Worm (Caenorhabditis elegans): ENCODE results near the gene F35F10.13.

The F35F10.13 gene

ce11 chrV:3355544-3355943 lies 36.7 kb upstream of the F35F10.13 start:
- TF ChIP-seq unc-62 (GFP tag; optimal IDR thresholded peaks at IDR 0.05 in 1 of 2) = peak in 1 of 2 experiments; percentile 28
- no peak for TF ChIP-seq unc-62 (tag; optimal IDR thresholded peaks at IDR 0.05)
- no peak for TF ChIP-seq R02D3.7 (tag; optimal IDR thresholded peaks at IDR 0.05)
- no peak for TF ChIP-seq snpc-4 (tag; optimal IDR thresholded peaks at IDR 0.05)

- no peak for TF ChIP-seq nhr-41 (GFP tag; IDR thresholded peaks at IDR 0.05)
- TF ChIP-seq arid-1 (GFP tag; conservative IDR thresholded peaks at IDR 0.05) = no peak
- TF ChIP-seq lsy-2 (tag; optimal IDR thresholded peaks at IDR 0.05) = no peak
- no peak for TF ChIP-seq vab-7 (GFP tag; IDR thresholded peaks at IDR 0.05)
- no peak for TF ChIP-seq mes-2 (tag; optimal IDR thresholded peaks at IDR 0.05; ENCODE audit: poor library complexity, severe bottlenecking)
- no peak for TF ChIP-seq hif-1 (tag; optimal IDR thresholded peaks at IDR 0.05)
- TF ChIP-seq lin-15B (tag; optimal IDR thresholded peaks at IDR 0.05) = no peak
- TF ChIP-seq zip-2 (tag; optimal IDR thresholded peaks at IDR 0.05) = no peak
- TF ChIP-seq nhr-28 (tag; optimal IDR thresholded peaks at IDR 0.05) = no peak
Observed at ce11 chrV:3352925-3353324, 34.0 kb upstream of the F35F10.13 start, which contains the start of gene C17B7.12. C17B7.12 (plus strand) TSS chrV:3353225.

ce11 chrV:3351266-3351665 lies 32.4 kb upstream of the F35F10.13 start, which contains the start of gene str-63:
str-63 (plus strand) TSS chrV:3351566.
- no peak for TF ChIP-seq hif-1 (tag; optimal IDR thresholded peaks at IDR 0.05)
- TF ChIP-seq nhr-42 (GFP tag; IDR thresholded peaks at IDR 0.05) = no peak
- no peak for TF ChIP-seq set-16 (GFP tag; IDR thresholded peaks at IDR 0.05)
- TF ChIP-seq hlh-11 (tag; optimal IDR thresholded peaks at IDR 0.05) = no peak
- no peak for TF ChIP-seq dmd-8 (GFP tag; IDR thresholded peaks at IDR 0.05)
- TF ChIP-seq unc-39 (tag; optimal IDR thresholded peaks at IDR 0.05) = no peak
- TF ChIP-seq mdt-29 (GFP tag; IDR thresholded peaks at IDR 0.05) = no peak
- TF ChIP-seq F26F4.8 (GFP tag; conservative IDR thresholded peaks at IDR 0.05) = no peak
- no peak for TF ChIP-seq madf-9 (GFP tag; conservative IDR thresholded peaks at IDR 0.05)
- TF ChIP-seq lin-29 (GFP tag; IDR thresholded peaks at IDR 0.05) = no peak
- TF ChIP-seq php-3 (GFP tag; IDR thresholded peaks at IDR 0.05) = no peak
- no peak for TF ChIP-seq egl-27 (tag; optimal IDR thresholded peaks at IDR 0.05)
- no peak for TF ChIP-seq dve-1 (tag; optimal IDR thresholded peaks at IDR 0.05; ENCODE audit: insufficient read depth)
- TF ChIP-seq unc-62 (GFP tag; optimal IDR thresholded peaks at IDR 0.05 in 1 of 2) = no peak
- no peak for TF ChIP-seq unc-62 (tag; optimal IDR thresholded peaks at IDR 0.05)
- TF ChIP-seq pqm-1 (tag; optimal IDR thresholded peaks at IDR 0.05) = no peak
- TF ChIP-seq D1046.2 (GFP tag; IDR thresholded peaks at IDR 0.05) = no peak
- no peak for TF ChIP-seq gei-8 (GFP tag; optimal IDR thresholded peaks at IDR 0.05)

- TF ChIP-seq mdl-1 (tag; optimal IDR thresholded peaks at IDR 0.05) (no peak), dmd-9 (GFP tag; IDR thresholded peaks at IDR 0.05) (no peak), daf-16 (GFP tag; optimal IDR thresholded peaks at IDR 0.05) (peak in 1 of 2 experiments; percentile 60), daf-16 (tag; optimal IDR thresholded peaks at IDR 0.05) (no peak), vab-7 (GFP tag; IDR thresholded peaks at IDR 0.05) (no peak), nhr-102 (tag; optimal IDR thresholded peaks at IDR 0.05) (no peak), mdt-29 (GFP tag; IDR thresholded peaks at IDR 0.05) (no peak), Y48G9A.11 (GFP tag; IDR thresholded peaks at IDR 0.05) (no peak), F26F4.8 (GFP tag; conservative IDR thresholded peaks at IDR 0.05) (no peak)
Observed at ce11 chrV:3349877-3350276, 31.0 kb upstream of the F35F10.13 start, which contains the start of gene C17B7.15. C17B7.15 (plus strand) TSS chrV:3350177.

ce11 chrV:3347486-3347885 lies 28.6 kb upstream of the F35F10.13 start:
- TF ChIP-seq ctbp-1 (GFP tag; IDR thresholded peaks at IDR 0.05) (no peak), daf-16 (GFP tag; optimal IDR thresholded peaks at IDR 0.05) (peak in 1 of 2 experiments; percentile 82), daf-16 (tag; optimal IDR thresholded peaks at IDR 0.05) (no peak), Y5F2A.4 (GFP tag; optimal IDR thresholded peaks at IDR 0.05) (no peak), nhr-76 (tag; optimal IDR thresholded peaks at IDR 0.05) (no peak), F37D6.2 (tag; optimal IDR thresholded peaks at IDR 0.05) (no peak), ceh-44 (GFP tag; IDR thresholded peaks at IDR 0.05) (no peak), lir-3 (tag; optimal IDR thresholded peaks at IDR 0.05) (no peak), ceh-20 (GFP tag; IDR thresholded peaks at IDR 0.05) (0 out of 2 replicates have a peak, but pooled peaks have one; percentile 47), aha-1 (tag) (peak; percentile 40), ceh-32 (tag; optimal IDR thresholded peaks at IDR 0.05; ENCODE audit: poor library complexity) (no peak), Y105C5A.15 (GFP tag; IDR thresholded peaks at IDR 0.05) (no peak), mxl-3 (GFP tag; optimal IDR thresholded peaks at IDR 0.05) (no peak), hlh-11 (tag; optimal IDR thresholded peaks at IDR 0.05) (peak; percentile 64), dpl-1 (GFP tag; optimal IDR thresholded peaks at IDR 0.05) (no peak)
